Worm (Caenorhabditis elegans) whole organism, L4 larva: ENCODE results near the gene klp-6.
A peak's percentile ranks its signal among the peaks of the same experiment; 100 is the strongest.

Source experiments
- F37D6.2 ChIP-seq: sonication (generic microtip); optimal IDR thresholded peaks from 2 replicates; lab custom pipeline; 2016; ENCODE audit warnings: mild to moderate bottlenecking, missing genetic modification characterization, missing compliant biosample characterization
- F49E8.2 ChIP-seq: sonication (generic microtip); optimal IDR thresholded peaks from 2 replicates; lab custom pipeline; 2016; ENCODE audit warnings: missing compliant biosample characterization, mild to moderate bottlenecking, missing genetic modification characterization, borderline replicate concordance
- Y48G9A.11 ChIP-seq: fragments of 200-800 bp; sonication (Bioruptor generic); IDR thresholded peaks from 2 replicates; pipeline ENCODE4 v1.3.6; 2022; ENCODE audit warnings: missing genetic modification reagents, missing genetic modification characterization, missing compliant biosample characterization
- ZK337.2 ChIP-seq: fragments of 200-800 bp; sonication (Bioruptor generic); IDR thresholded peaks from 2 replicates; pipeline ENCODE4 v1.3.6; 2022; ENCODE audit warnings: missing genetic modification reagents, missing genetic modification characterization, missing compliant biosample characterization
- ZK546.5 ChIP-seq, 2 experiments: sonication (generic microtip); optimal IDR thresholded peaks; 2 replicates each; lab custom pipeline; 2017; ENCODE audit warnings: missing biosample characterization in 2 of 2, missing genetic modification characterization in 2 of 2
- ama-1 ChIP-seq: fragments of 150-350 bp; optimal IDR thresholded peaks from 2 replicates; lab custom pipeline; 2014; ENCODE audit warnings: inconsistent platforms, mixed read lengths
- arid-1 ChIP-seq: fragments of 200-800 bp; sonication (Bioruptor generic); conservative IDR thresholded peaks from 2 replicates; pipeline ENCODE4 v1.3.6; 2022; ENCODE audit warnings: missing genetic modification reagents, missing genetic modification characterization, missing compliant biosample characterization
- attf-4 ChIP-seq: sonication (generic microtip); optimal IDR thresholded peaks from 3 replicates; lab custom pipeline; 2017; ENCODE audit warnings: missing biosample characterization, missing genetic modification characterization
- ceh-20 ChIP-seq: fragments of 200-800 bp; sonication (Bioruptor generic); IDR thresholded peaks from 2 replicates; pipeline ENCODE4 v1.3.6; 2022; ENCODE audit warnings: missing genetic modification reagents, missing genetic modification characterization, missing compliant biosample characterization
- ceh-32 ChIP-seq: sonication (generic microtip); optimal IDR thresholded peaks from 2 replicates; lab custom pipeline; 2016; ENCODE audit warnings: mild to moderate bottlenecking, missing genetic modification characterization, missing compliant biosample characterization; ENCODE audit not compliant: poor library complexity
- ctbp-1 ChIP-seq: fragments of 200-800 bp; sonication (Bioruptor generic); IDR thresholded peaks from 2 replicates; pipeline ENCODE4 v1.3.6; 2022; ENCODE audit warnings: missing genetic modification reagents, missing genetic modification characterization, missing compliant biosample characterization
- daf-19 ChIP-seq: fragments of 200-800 bp; sonication (Bioruptor generic); conservative IDR thresholded peaks from 2 replicates; pipeline ENCODE4 v1.3.6; 2022; ENCODE audit warnings: missing genetic modification characterization, missing compliant biosample characterization
- dve-1 ChIP-seq: sonication (generic microtip); optimal IDR thresholded peaks from 2 replicates; lab custom pipeline; 2017; ENCODE audit warnings: antibody characterized with exemption, mild to moderate bottlenecking, missing genetic modification characterization, missing compliant biosample characterization; ENCODE audit not compliant: insufficient read depth
- egl-27 ChIP-seq: sonication (generic microtip); optimal IDR thresholded peaks from 3 replicates; lab custom pipeline; 2017; ENCODE audit warnings: missing biosample characterization, missing genetic modification reagents, missing genetic modification characterization
- fkh-10 ChIP-seq: fragments of 150-350 bp; optimal IDR thresholded peaks from 2 replicates; lab custom pipeline; 2014; ENCODE audit warnings: missing biosample characterization, missing genetic modification reagents, missing genetic modification characterization
- fos-1 ChIP-seq: fragments of 150-350 bp; optimal IDR thresholded peaks from 2 replicates; lab custom pipeline; 2014; ENCODE audit warnings: missing biosample characterization, missing genetic modification characterization
- gei-8 ChIP-seq: fragments of 200-800 bp; sonication (Bioruptor generic); optimal IDR thresholded peaks from 2 replicates; lab custom pipeline; 2018; ENCODE audit warnings: mild to moderate bottlenecking, missing genetic modification characterization, missing compliant biosample characterization
- jun-1 ChIP-seq: fragments of 150-350 bp; optimal IDR thresholded peaks from 2 replicates; lab custom pipeline; 2014; ENCODE audit warnings: missing biosample characterization, missing genetic modification reagents, missing genetic modification characterization
- lin-29 ChIP-seq: fragments of 200-800 bp; sonication (Bioruptor generic); IDR thresholded peaks from 2 replicates; pipeline ENCODE4 v1.3.6; 2022; ENCODE audit warnings: missing genetic modification reagents, missing genetic modification characterization, missing compliant biosample characterization
- lin-38 ChIP-seq: fragments of 200-800 bp; sonication (Bioruptor generic); IDR thresholded peaks from 2 replicates; pipeline ENCODE4 v1.3.6; 2022; ENCODE audit warnings: missing genetic modification reagents, missing genetic modification characterization, missing compliant biosample characterization
- lir-3 ChIP-seq: sonication (generic microtip); optimal IDR thresholded peaks from 2 replicates; lab custom pipeline; 2016; ENCODE audit warnings: mild to moderate bottlenecking, missing genetic modification characterization, missing compliant biosample characterization
- lsy-2 ChIP-seq, 2 experiments: fragments of 150-350 bp in 1 of 2; sonication (generic microtip) in 1 of 2; optimal IDR thresholded peaks; 2 replicates each; lab custom pipeline; 2014 to 2017; ENCODE audit warnings: missing biosample characterization in 2 of 2, missing genetic modification characterization in 2 of 2
- mdl-1 ChIP-seq, 2 experiments: fragments of 150-350 bp in 1 of 2; sonication (generic microtip) in 1 of 2; optimal IDR thresholded peaks; 2 replicates each; lab custom pipeline; 2014 to 2017; ENCODE audit warnings: missing biosample characterization in 2 of 2, missing genetic modification characterization in 2 of 2
- mep-1 ChIP-seq: fragments of 150-350 bp; sonication (generic microtip); optimal IDR thresholded peaks from 3 replicates; lab custom pipeline; 2014; ENCODE audit warnings: missing biosample characterization, missing genetic modification characterization
- nhr-42 ChIP-seq: fragments of 200-800 bp; sonication (Bioruptor generic); IDR thresholded peaks from 2 replicates; pipeline ENCODE4 v1.3.6; 2022; ENCODE audit warnings: missing genetic modification characterization, missing compliant biosample characterization
- nhr-76 ChIP-seq: fragments of 150-350 bp; optimal IDR thresholded peaks from 2 replicates; lab custom pipeline; 2014; ENCODE audit warnings: missing biosample characterization, missing genetic modification characterization
- pha-4 ChIP-seq, 2 experiments: fragments of 150-350 bp in 1 of 2; fragments of 200-800 bp in 1 of 2; sonication (Bioruptor generic) in 1 of 2; IDR thresholded peaks in 1 of 2; optimal IDR thresholded peaks in 1 of 2; 2 replicates each; pipeline versions ENCODE4 v1.3.6 to Lab custom; 2014 to 2022; ENCODE audit warnings: missing genetic modification characterization in 2 of 2, missing genetic modification reagents in 2 of 2, missing biosample characterization in 1 of 2, missing compliant biosample characterization in 1 of 2
- snpc-1.2 ChIP-seq: fragments of 200-800 bp; sonication (Bioruptor generic); IDR thresholded peaks from 2 replicates; pipeline ENCODE4 v1.3.6; 2022; ENCODE audit warnings: missing genetic modification reagents, missing genetic modification characterization, missing compliant biosample characterization
- spr-1 ChIP-seq: sonication (generic microtip); optimal IDR thresholded peaks from 2 replicates; lab custom pipeline; 2016; ENCODE audit warnings: mild to moderate bottlenecking, missing genetic modification characterization, missing compliant biosample characterization
- unc-130 ChIP-seq: sonication (generic microtip); optimal IDR thresholded peaks from 2 replicates; lab custom pipeline; 2016; ENCODE audit warnings: missing genetic modification reagents, missing genetic modification characterization, missing compliant biosample characterization
- unc-39 ChIP-seq: sonication (generic microtip); optimal IDR thresholded peaks from 2 replicates; lab custom pipeline; 2017; ENCODE audit warnings: missing biosample characterization, missing genetic modification characterization
- unc-62 ChIP-seq, 3 experiments: fragments of 150-350 bp in 1 of 3; sonication (generic microtip); optimal IDR thresholded peaks in 2 of 3; peaks in 1 of 3; 1 replicate in 1 of 3; 2 replicates in 2 of 3; lab custom pipeline; 2014 to 2017; ENCODE audit warnings: missing biosample characterization in 3 of 3, missing genetic modification characterization in 3 of 3, missing genetic modification reagents in 3 of 3, missing genotype in 1 of 3
- zag-1 ChIP-seq: fragments of 150-350 bp; optimal IDR thresholded peaks from 2 replicates; lab custom pipeline; 2014; ENCODE audit warnings: missing biosample characterization, missing genetic modification characterization
- zfp-3 ChIP-seq: fragments of 200-800 bp; sonication (Bioruptor generic); conservative IDR thresholded peaks from 2 replicates; pipeline ENCODE4 v1.3.6; 2022; ENCODE audit warnings: missing genetic modification reagents, missing genetic modification characterization, missing compliant biosample characterization
- zip-11 ChIP-seq: fragments of 200-800 bp; sonication (Bioruptor generic); IDR thresholded peaks from 2 replicates; pipeline ENCODE4 v1.3.6; 2022; ENCODE audit warnings: missing genetic modification characterization, missing compliant biosample characterization

klp-6 gene

ce11 chrIII:5030629-5031028 is at the start of gene klp-6:
klp-6 (plus strand) TSS chrIII:5030929.
- no peak for TF ChIP-seq egl-27 (tag; lab: Kevin White, UChicago)
- TF ChIP-seq ceh-20 (GFP tag; lab: Robert Waterston, UW): no peak
- TF ChIP-seq mep-1 (tag; lab: Kevin White, UChicago): no peak
- TF ChIP-seq arid-1: no peak
- no peak for TF ChIP-seq lin-38
- TF ChIP-seq pha-4 (GFP tag; IDR thresholded peaks at IDR 0.05; lab: Robert Waterston, UW): no peak
- no peak for TF ChIP-seq pha-4 (tag; optimal IDR thresholded peaks at IDR 0.05; lab: Kevin White, UChicago)
- no peak for TF ChIP-seq dve-1 (tag; lab: Kevin White, UChicago)
- no peak for TF ChIP-seq ctbp-1 (GFP tag; lab: Robert Waterston, UW)
- TF ChIP-seq nhr-42 (GFP tag; lab: Robert Waterston, UW): no peak
- TF ChIP-seq lir-3 (tag; lab: Kevin White, UChicago): no peak
- no peak for TF ChIP-seq gei-8 (GFP tag; lab: Kevin White, UChicago)
- no peak for TF ChIP-seq zag-1 (tag; lab: Kevin White, UChicago)
- TF ChIP-seq ceh-32 (tag; lab: Kevin White, UChicago): no peak
- TF ChIP-seq ZK337.2 (GFP tag; lab: Robert Waterston, UW): no peak
- no peak for TF ChIP-seq spr-1 (tag; lab: Kevin White, UChicago)
- TF ChIP-seq F49E8.2 (tag; lab: Kevin White, UChicago): no peak
- no peak for TF ChIP-seq unc-130 (GFP tag; lab: Kevin White, UChicago)
- no peak for TF ChIP-seq attf-4
- TF ChIP-seq ama-1 (lab: Kevin White, UChicago): no peak
- TF ChIP-seq, all 104 proteins: peak for 0

- TF ChIP-seq zip-11 (no peak), unc-62 (GFP tag; optimal IDR thresholded peaks at IDR 0.05 in 1 of 2; lab: Kevin White, UChicago) (peak in 1 of 2 experiments; percentile 92), unc-62 (tag; optimal IDR thresholded peaks at IDR 0.05; lab: Kevin White, UChicago) (no peak)
These were observed 46.8 kb upstream of the klp-6 start for ce11 chrIII:4983961-4984360.

- no peak for TF ChIP-seq ZK546.5 (tag; optimal IDR thresholded peaks at IDR 0.05; lab: Kevin White, UChicago)
- no peak for TF ChIP-seq fos-1 (tag; lab: Kevin White, UChicago)
- TF ChIP-seq zip-11: no peak
- TF ChIP-seq mdl-1 (tag; optimal IDR thresholded peaks at IDR 0.05; lab: Kevin White, UChicago): no peak
- TF ChIP-seq unc-39: no peak
- no peak for TF ChIP-seq zfp-3
- TF ChIP-seq daf-19 (GFP tag; lab: Robert Waterston, UW): no peak
- TF ChIP-seq unc-62 (GFP tag; optimal IDR thresholded peaks at IDR 0.05 in 1 of 2; lab: Kevin White, UChicago): no peak
- TF ChIP-seq unc-62 (tag; optimal IDR thresholded peaks at IDR 0.05; lab: Kevin White, UChicago): no peak
- TF ChIP-seq spr-1 (tag; lab: Kevin White, UChicago): no peak
- no peak for TF ChIP-seq snpc-1.2
- TF ChIP-seq fkh-10 (GFP tag; lab: Kevin White, UChicago): no peak
- TF ChIP-seq ama-1 (lab: Kevin White, UChicago): no peak
- peak; percentile 35; the same call in 1 of the 2 replicates for TF ChIP-seq Y48G9A.11 (GFP tag; lab: Robert Waterston, UW)
- no peak for TF ChIP-seq jun-1 (tag; lab: Kevin White, UChicago)
- no peak for TF ChIP-seq nhr-76 (tag; lab: Kevin White, UChicago)
- TF ChIP-seq unc-130 (GFP tag; lab: Kevin White, UChicago): peak; percentile 41
- TF ChIP-seq lin-29 (GFP tag; lab: Robert Waterston, UW): no peak
- no peak for TF ChIP-seq lsy-2 (tag; optimal IDR thresholded peaks at IDR 0.05; lab: Kevin White, UChicago)
- peak; percentile 11 for TF ChIP-seq F49E8.2 (tag; lab: Kevin White, UChicago)
- no peak for TF ChIP-seq F37D6.2 (tag; lab: Kevin White, UChicago)
- TF ChIP-seq, all 104 proteins: peak for 3
These were observed 46.2 kb upstream of the klp-6 start, which contains the start of gene C27F2.7 for ce11 chrIII:4984444-4985086. C27F2.7 (minus strand) TSS chrIII:4984494.
